Worm (Caenorhabditis elegans) whole organism, young adult: ENCODE results near the gene let-721.

Source experiments
- B0336.3 ChIP-seq: fragments of 200-800 bp; sonication (Bioruptor generic); IDR thresholded peaks from 2 replicates; pipeline ENCODE4 v1.3.6; 2022; ENCODE audit warnings: missing genetic modification characterization, missing compliant biosample characterization
- C17E4.6 ChIP-seq: fragments of 200-800 bp; sonication (Bioruptor generic); IDR thresholded peaks from 2 replicates; pipeline ENCODE4 v1.3.6; 2022; ENCODE audit warnings: missing genetic modification reagents, missing genetic modification characterization, missing compliant biosample characterization
- F10E7.11 ChIP-seq: sonication (generic microtip); optimal IDR thresholded peaks from 2 replicates; lab custom pipeline; 2017; ENCODE audit warnings: mild to moderate bottlenecking, missing genetic modification characterization, moderate library complexity, missing compliant biosample characterization
- F39B2.1 ChIP-seq: fragments of 200-800 bp; sonication (Bioruptor generic); IDR thresholded peaks from 2 replicates; pipeline ENCODE4 v1.3.6; 2022; ENCODE audit warnings: missing genetic modification reagents, missing genetic modification characterization, missing compliant biosample characterization
- F57A8.1 ChIP-seq: fragments of 200-800 bp; sonication (Bioruptor generic); optimal IDR thresholded peaks from 2 replicates; lab custom pipeline; 2018; ENCODE audit warnings: mild to moderate bottlenecking, missing genetic modification characterization, moderate library complexity, missing compliant biosample characterization
- K11D2.4 ChIP-seq: fragments of 200-800 bp; sonication (Bioruptor generic); IDR thresholded peaks from 2 replicates; pipeline ENCODE4 v1.3.6; 2022; ENCODE audit warnings: missing genetic modification reagents, missing genetic modification characterization, missing compliant biosample characterization
- Y95B8A.8 ChIP-seq: fragments of 200-800 bp; sonication (Bioruptor generic); IDR thresholded peaks from 2 replicates; pipeline ENCODE4 v1.3.6; 2022; ENCODE audit warnings: missing genetic modification reagents, missing genetic modification characterization, missing compliant biosample characterization
- ama-1 ChIP-seq, 3 experiments: fragments of 150-350 bp in 1 of 3; sonication (generic microtip) in 2 of 3; optimal IDR thresholded peaks; 2 replicates each; lab custom pipeline; 2014 to 2018; ENCODE audit warnings: missing biosample characterization in 2 of 3, missing genetic modification characterization in 2 of 3, missing genetic modification reagents in 2 of 3
- atf-7 ChIP-seq: sonication (generic microtip); optimal IDR thresholded peaks from 2 replicates; lab custom pipeline; 2017; ENCODE audit warnings: mild to moderate bottlenecking, missing genetic modification characterization, missing compliant biosample characterization
- attf-3 ChIP-seq: fragments of 200-800 bp; sonication (Bioruptor generic); conservative IDR thresholded peaks from 2 replicates; pipeline ENCODE4 v1.3.6; 2022; ENCODE audit warnings: missing genetic modification reagents, missing genetic modification characterization, missing compliant biosample characterization
- cebp-1 ChIP-seq, 2 experiments: fragments of 200-800 bp in 1 of 2; sonication (Bioruptor generic) in 1 of 2; sonication (generic microtip) in 1 of 2; IDR thresholded peaks in 1 of 2; optimal IDR thresholded peaks in 1 of 2; 2 replicates each; pipeline versions ENCODE4 v1.3.6 to Lab custom; 2017 to 2022; ENCODE audit warnings: missing compliant biosample characterization in 2 of 2, missing genetic modification characterization in 2 of 2, mild to moderate bottlenecking in 1 of 2, missing genetic modification reagents in 1 of 2, moderate library complexity in 1 of 2
- ceh-100 ChIP-seq: fragments of 200-800 bp; sonication (Bioruptor generic); IDR thresholded peaks from 2 replicates; pipeline ENCODE4 v1.3.6; 2022; ENCODE audit warnings: missing genetic modification reagents, missing genetic modification characterization, missing compliant biosample characterization
- efl-1 ChIP-seq: fragments of 150-350 bp; optimal IDR thresholded peaks from 2 replicates; lab custom pipeline; 2014; ENCODE audit warnings: missing biosample characterization, missing genetic modification reagents, missing genetic modification characterization
- egl-44 ChIP-seq: fragments of 200-800 bp; sonication (Bioruptor generic); IDR thresholded peaks from 2 replicates; pipeline ENCODE4 v1.3.6; 2022; ENCODE audit warnings: missing genetic modification reagents, missing genetic modification characterization, missing compliant biosample characterization
- ekl-4 ChIP-seq: fragments of 200-800 bp; sonication (Bioruptor generic); IDR thresholded peaks from 2 replicates; pipeline ENCODE4 v1.3.6; 2022; ENCODE audit warnings: missing genetic modification reagents, missing genetic modification characterization, missing compliant biosample characterization
- ets-4 ChIP-seq: fragments of 200-800 bp; sonication (Bioruptor generic); optimal IDR thresholded peaks from 2 replicates; lab custom pipeline; 2018; ENCODE audit warnings: mild to moderate bottlenecking, missing genetic modification characterization, missing compliant biosample characterization
- hlh-26 ChIP-seq: fragments of 200-800 bp; sonication (Bioruptor generic); conservative IDR thresholded peaks from 2 replicates; pipeline ENCODE4 v1.3.6; 2022; ENCODE audit warnings: missing genetic modification reagents, missing genetic modification characterization, missing compliant biosample characterization
- hsf-1 ChIP-seq: fragments of 200-800 bp; sonication (Bioruptor generic); IDR thresholded peaks from 2 replicates; pipeline ENCODE4 v1.3.6; 2022; ENCODE audit warnings: missing genetic modification reagents, missing genetic modification characterization, missing compliant biosample characterization
- lag-1 ChIP-seq: fragments of 200-800 bp; sonication (Bioruptor generic); IDR thresholded peaks from 2 replicates; pipeline ENCODE4 v1.3.6; 2022; ENCODE audit warnings: missing genetic modification reagents, missing genetic modification characterization, missing compliant biosample characterization
- lin-54 ChIP-seq: fragments of 200-800 bp; sonication (Bioruptor generic); optimal IDR thresholded peaks from 2 replicates; lab custom pipeline; 2018; ENCODE audit warnings: mild to moderate bottlenecking, missing genetic modification characterization, missing compliant biosample characterization
- lir-1 ChIP-seq: fragments of 200-800 bp; sonication (Bioruptor generic); conservative IDR thresholded peaks from 2 replicates; pipeline ENCODE4 v1.3.6; 2022; ENCODE audit warnings: missing genetic modification reagents, missing genetic modification characterization, missing compliant biosample characterization
- lsl-1 ChIP-seq: fragments of 200-800 bp; sonication (Bioruptor generic); optimal IDR thresholded peaks from 2 replicates; lab custom pipeline; 2018; ENCODE audit warnings: mild to moderate bottlenecking, missing genetic modification characterization, moderate library complexity, missing compliant biosample characterization
- lsy-27 ChIP-seq: sonication (generic microtip); optimal IDR thresholded peaks from 2 replicates; lab custom pipeline; 2017; ENCODE audit warnings: missing genetic modification characterization, mild to moderate bottlenecking, missing compliant biosample characterization, antibody characterized with exemption, missing genotype, borderline replicate concordance; ENCODE audit not compliant: insufficient read depth
- madf-3 ChIP-seq: fragments of 200-800 bp; sonication (Bioruptor generic); IDR thresholded peaks from 2 replicates; pipeline ENCODE4 v1.3.6; 2022; ENCODE audit warnings: missing genetic modification reagents, missing genetic modification characterization, missing compliant biosample characterization
- madf-8 ChIP-seq: fragments of 200-800 bp; sonication (Bioruptor generic); conservative IDR thresholded peaks from 2 replicates; pipeline ENCODE4 v1.3.6; 2022; ENCODE audit warnings: missing genetic modification reagents, missing genetic modification characterization, missing compliant biosample characterization
- mel-28 ChIP-seq: sonication (generic microtip); optimal IDR thresholded peaks from 2 replicates; lab custom pipeline; 2016; ENCODE audit warnings: borderline replicate concordance, mild to moderate bottlenecking, missing genetic modification characterization, missing compliant biosample characterization
- mes-4 ChIP-seq: sonication (generic microtip); optimal IDR thresholded peaks from 2 replicates; lab custom pipeline; 2016; ENCODE audit warnings: missing genotype, missing genetic modification characterization, missing compliant biosample characterization
- nhr-80 ChIP-seq: sonication (generic microtip); optimal IDR thresholded peaks from 2 replicates; lab custom pipeline; 2016; ENCODE audit warnings: missing genetic modification characterization, missing compliant biosample characterization
- rpc-1 ChIP-seq, 2 experiments: fragments of 150-350 bp in 1 of 2; sonication (generic microtip) in 1 of 2; optimal IDR thresholded peaks; 2 replicates each; lab custom pipeline; 2014 to 2018; ENCODE audit warnings: missing biosample characterization in 1 of 2, missing genetic modification characterization in 1 of 2, missing genetic modification reagents in 1 of 2, missing genotype in 1 of 2
- somi-1 ChIP-seq: fragments of 200-800 bp; sonication (Bioruptor generic); optimal IDR thresholded peaks from 2 replicates; lab custom pipeline; 2018; ENCODE audit warnings: mild to moderate bottlenecking, missing genetic modification characterization, missing compliant biosample characterization
- tbx-9 ChIP-seq: sonication (generic microtip); optimal IDR thresholded peaks from 2 replicates; lab custom pipeline; 2016; ENCODE audit warnings: borderline replicate concordance, missing genetic modification characterization, inconsistent platforms, missing compliant biosample characterization
- unc-62 ChIP-seq: fragments of 150-350 bp; optimal IDR thresholded peaks from 2 replicates; lab custom pipeline; 2014; ENCODE audit warnings: missing biosample characterization, missing genetic modification reagents, missing genetic modification characterization

Gene let-721

ce11 chrIII:6415306-6415973, 31.3 kb downstream of the let-721 start, which contains the start of gene nas-4 (continued):
- TF ChIP-seq efl-1 (no peak), hsf-1 (no peak), Y95B8A.8 (GFP tag; lab: Robert Waterston, UW) (no peak), lag-1 (GFP tag; lab: Robert Waterston, UW) (no peak), lsy-27 (tag; lab: Kevin White, UChicago) (no peak), madf-3 (GFP tag; lab: Robert Waterston, UW) (0 out of 2 replicates have a peak, but pooled peaks have one; percentile 70), K11D2.4 (no peak; the same call in 1 of the 2 replicates), cebp-1 (GFP tag; IDR thresholded peaks at IDR 0.05; lab: Robert Waterston, UW) (0 out of 2 replicates have a peak, but pooled peaks have one; percentile 38), cebp-1 (tag; optimal IDR thresholded peaks at IDR 0.05; lab: Kevin White, UChicago) (peak; percentile 71), F10E7.11 (tag; lab: Kevin White, UChicago) (no peak), rpc-1 (optimal IDR thresholded peaks at IDR 0.05; lab: Kevin White, UChicago) (no peak), rpc-1 (tag; optimal IDR thresholded peaks at IDR 0.05; lab: Kevin White, UChicago) (no peak), lsl-1 (no peak), attf-3 (GFP tag; lab: Robert Waterston, UW) (no peak), mes-4 (tag; lab: Kevin White, UChicago) (no peak), ama-1 (optimal IDR thresholded peaks at IDR 0.05; lab: Kevin White, UChicago) (no peak), ama-1 (GFP tag; optimal IDR thresholded peaks at IDR 0.05; lab: Kevin White, UChicago) (no peak)

ce11 chrIII:6411914-6412313, 34.8 kb downstream of the let-721 start, which contains the start of gene C05D11.5:
C05D11.5 (minus strand) TSS chrIII:6412014.
- no peak for TF ChIP-seq rpc-1 (optimal IDR thresholded peaks at IDR 0.05; lab: Kevin White, UChicago)
- no peak for TF ChIP-seq rpc-1 (tag; optimal IDR thresholded peaks at IDR 0.05; lab: Kevin White, UChicago)
- no peak for TF ChIP-seq F57A8.1 (GFP tag; lab: Kevin White, UChicago)
- no peak for TF ChIP-seq efl-1
- no peak for TF ChIP-seq B0336.3 (GFP tag; lab: Robert Waterston, UW)
- no peak for TF ChIP-seq ceh-100 (GFP tag; lab: Robert Waterston, UW)
- TF ChIP-seq hlh-26 (GFP tag; lab: Robert Waterston, UW) = no peak
- no peak for TF ChIP-seq lin-54 (GFP tag; lab: Kevin White, UChicago)
- TF ChIP-seq somi-1 (GFP tag; lab: Kevin White, UChicago) = no peak
- TF ChIP-seq unc-62 = no peak
- TF ChIP-seq egl-44 (GFP tag; lab: Robert Waterston, UW) = no peak
- TF ChIP-seq atf-7 (tag; lab: Kevin White, UChicago) = no peak
- TF ChIP-seq lir-1 = no peak
- no peak for TF ChIP-seq ekl-4 (GFP tag; lab: Robert Waterston, UW)
- no peak for TF ChIP-seq C17E4.6 (GFP tag; lab: Robert Waterston, UW)
- no peak for TF ChIP-seq mel-28 (tag; lab: Kevin White, UChicago)
- TF ChIP-seq ets-4 (GFP tag; lab: Kevin White, UChicago) = no peak
- TF ChIP-seq madf-8 (GFP tag; lab: Robert Waterston, UW) = no peak
- no peak for TF ChIP-seq tbx-9 (tag; lab: Kevin White, UChicago)
- no peak for TF ChIP-seq cebp-1 (GFP tag; IDR thresholded peaks at IDR 0.05; lab: Robert Waterston, UW)
- TF ChIP-seq cebp-1 (tag; optimal IDR thresholded peaks at IDR 0.05; lab: Kevin White, UChicago) = no peak
- TF ChIP-seq F39B2.1 (GFP tag; lab: Robert Waterston, UW) = no peak

ce11 chrIII:6411430-6411829, 35.3 kb downstream of the let-721 start:
- TF ChIP-seq F57A8.1 (GFP tag; lab: Kevin White, UChicago) (no peak), nhr-80 (tag; lab: Kevin White, UChicago) (peak; percentile 3)
